6 worm cellular contexts compared by ENCODE assay signal in the genomic region with DNA sequence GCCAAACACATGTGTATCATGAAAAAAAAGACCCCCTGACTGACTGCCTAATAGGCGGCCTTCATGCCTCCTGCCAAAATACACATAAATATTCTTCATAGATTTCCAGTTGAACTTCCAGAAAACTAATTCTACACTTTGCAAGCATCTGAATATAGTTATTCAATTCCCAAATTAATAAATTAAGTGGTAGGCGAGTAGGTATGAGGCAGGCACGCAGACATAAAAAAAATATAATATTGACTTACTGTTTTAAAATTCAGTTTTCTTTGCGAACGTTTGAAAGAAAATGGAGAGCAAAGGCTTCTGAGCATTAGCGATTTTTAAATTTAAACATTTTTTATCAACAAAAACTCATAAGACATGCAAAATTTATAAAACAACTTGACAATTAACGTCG.
A peak's percentile ranks its signal among the peaks of the same experiment; 100 is the strongest.
TF ChIP-seq lines count a peak whose summit lies in the region.

No protein-coding gene starts in this region.

TF ChIP-seq in whole organism, L1 larva, 84 proteins besides CTCF, POLR2A, EP300 and RAD21:
- TF ChIP-seq snpc-4 (tag; optimal IDR thresholded peaks at IDR 0.05; lab: Kevin White, UChicago) = no peak
- peak; percentile 46 for TF ChIP-seq elt-2 (tag; optimal IDR thresholded peaks at IDR 0.05; lab: Kevin White, UChicago)
- TF ChIP-seq nhr-28 (tag; optimal IDR thresholded peaks at IDR 0.05; lab: Kevin White, UChicago) = no peak
- TF ChIP-seq lin-13 (GFP tag; optimal IDR thresholded peaks at IDR 0.05; lab: Kevin White, UChicago) = no peak
- TF ChIP-seq nhr-11 (tag; optimal IDR thresholded peaks at IDR 0.05; lab: Kevin White, UChicago) = no peak
- no peak for TF ChIP-seq mep-1 (tag; optimal IDR thresholded peaks at IDR 0.05; lab: Kevin White, UChicago)
- no peak for TF ChIP-seq vab-15 (tag; optimal IDR thresholded peaks at IDR 0.05; lab: Kevin White, UChicago)

TF ChIP-seq in whole organism, L2 larva, 48 proteins besides CTCF, POLR2A, EP300 and RAD21:
- TF ChIP-seq egl-27 (tag; optimal IDR thresholded peaks at IDR 0.05; lab: Kevin White, UChicago) (no peak), gmeb-1 (tag; optimal IDR thresholded peaks at IDR 0.05; lab: Kevin White, UChicago) (peak; percentile 41), R02D3.7 (tag; optimal IDR thresholded peaks at IDR 0.05; lab: Kevin White, UChicago) (no peak), sma-9 (GFP tag; optimal IDR thresholded peaks at IDR 0.05; lab: Kevin White, UChicago) (no peak), sma-9 (tag; optimal IDR thresholded peaks at IDR 0.05; lab: Kevin White, UChicago) (no peak), ama-1 (optimal IDR thresholded peaks at IDR 0.05; lab: Kevin White, UChicago) (peak; percentile 33), lin-13 (GFP tag; optimal IDR thresholded peaks at IDR 0.05; lab: Kevin White, UChicago) (peak; percentile 44), crh-2 (tag; optimal IDR thresholded peaks at IDR 0.05; lab: Kevin White, UChicago) (peak; percentile 67), nhr-25 (tag; optimal IDR thresholded peaks at IDR 0.05; lab: Kevin White, UChicago) (no peak)

TF ChIP-seq in whole organism, L3 larva, 47 proteins besides CTCF, POLR2A, EP300 and RAD21:
- TF ChIP-seq elt-2 (tag; optimal IDR thresholded peaks at IDR 0.05; lab: Kevin White, UChicago) (peak; percentile 27), unc-62 (GFP tag; optimal IDR thresholded peaks at IDR 0.05; lab: Kevin White, UChicago) (no peak), jun-1 (tag; optimal IDR thresholded peaks at IDR 0.05; lab: Kevin White, UChicago) (peak; percentile 45), ceh-28 (tag; optimal IDR thresholded peaks at IDR 0.05; lab: Kevin White, UChicago) (peak; percentile 8), nhr-67 (tag; optimal IDR thresholded peaks at IDR 0.05; lab: Kevin White, UChicago) (no peak)

TF ChIP-seq in whole organism, L4 larva, 104 proteins besides CTCF, POLR2A, EP300 and RAD21 (continues in another document):
- TF ChIP-seq zfp-3 (GFP tag; conservative IDR thresholded peaks at IDR 0.05; lab: Robert Waterston, UW) (peak; percentile 77), lin-38 (GFP tag; IDR thresholded peaks at IDR 0.05; lab: Robert Waterston, UW) (peak; percentile 19; the same call in 1 of the 2 replicates), rbr-2 (tag; optimal IDR thresholded peaks at IDR 0.05; lab: Kevin White, UChicago) (no peak), hlh-11 (tag; optimal IDR thresholded peaks at IDR 0.05; lab: Kevin White, UChicago) (peak; percentile 14), Y105C5A.15 (GFP tag; IDR thresholded peaks at IDR 0.05; lab: Robert Waterston, UW) (no peak), lin-1 (GFP tag; IDR thresholded peaks at IDR 0.05; lab: Robert Waterston, UW) (peak; percentile 30; the same call in 1 of the 2 replicates), aha-1 (tag; lab: Kevin White, UChicago) (no peak), dve-1 (tag; optimal IDR thresholded peaks at IDR 0.05; lab: Kevin White, UChicago; ENCODE audit: insufficient read depth) (peak; percentile 30), lin-15B (tag; optimal IDR thresholded peaks at IDR 0.05; lab: Kevin White, UChicago) (peak; percentile 14), ces-1 (GFP tag; optimal IDR thresholded peaks at IDR 0.05; lab: Kevin White, UChicago) (no peak), vab-7 (GFP tag; IDR thresholded peaks at IDR 0.05; lab: Robert Waterston, UW) (no peak), nhr-77 (tag; optimal IDR thresholded peaks at IDR 0.05; lab: Kevin White, UChicago) (peak; percentile 69), mep-1 (tag; optimal IDR thresholded peaks at IDR 0.05; lab: Kevin White, UChicago) (peak; percentile 31), skn-1 (tag; optimal IDR thresholded peaks at IDR 0.05; lab: Kevin White, UChicago) (no peak), lin-13 (GFP tag; optimal IDR thresholded peaks at IDR 0.05; lab: Kevin White, UChicago) (no peak), ZK337.2 (GFP tag; IDR thresholded peaks at IDR 0.05; lab: Robert Waterston, UW) (no peak), D1046.2 (GFP tag; IDR thresholded peaks at IDR 0.05; lab: Robert Waterston, UW) (no peak), mes-2 (tag; optimal IDR thresholded peaks at IDR 0.05; lab: Kevin White, UChicago; ENCODE audit: poor library complexity, severe bottlenecking) (no peak), egl-27 (tag; optimal IDR thresholded peaks at IDR 0.05; lab: Kevin White, UChicago) (no peak), dmd-6 (GFP tag; IDR thresholded peaks at IDR 0.05; lab: Robert Waterston, UW) (peak; percentile 35; the same call in 1 of the 2 replicates), gei-8 (GFP tag; optimal IDR thresholded peaks at IDR 0.05; lab: Kevin White, UChicago) (peak; percentile 21), fos-1 (tag; optimal IDR thresholded peaks at IDR 0.05; lab: Kevin White, UChicago) (no peak)

TF ChIP-seq in whole organism, mixed stage, embryonic, 35 proteins besides CTCF, POLR2A, EP300 and RAD21:
- TF ChIP-seq flh-1 (GFP tag; optimal IDR thresholded peaks at IDR 0.05; lab: Kevin White, UChicago) (no peak), blmp-1 (tag; optimal IDR thresholded peaks at IDR 0.05; lab: Kevin White, UChicago) (no peak), sem-2 (GFP tag; optimal IDR thresholded peaks at IDR 0.05; lab: Kevin White, UChicago) (no peak), sptf-1 (tag; optimal IDR thresholded peaks at IDR 0.05; lab: Kevin White, UChicago) (peak; percentile 0), nhr-76 (tag; optimal IDR thresholded peaks at IDR 0.05; lab: Kevin White, UChicago) (no peak), nhr-2 (tag; optimal IDR thresholded peaks at IDR 0.05; lab: Kevin White, UChicago) (no peak)

TF ChIP-seq in whole organism, young adult, 124 proteins besides CTCF, POLR2A, EP300 and RAD21:
- no peak for TF ChIP-seq him-1 (tag; optimal IDR thresholded peaks at IDR 0.05; lab: Kevin White, UChicago)
- TF ChIP-seq athp-1 (tag; optimal IDR thresholded peaks at IDR 0.05; lab: Kevin White, UChicago) = no peak
- no peak for TF ChIP-seq F39B2.1 (GFP tag; IDR thresholded peaks at IDR 0.05; lab: Robert Waterston, UW)
- TF ChIP-seq nhr-90 (tag; optimal IDR thresholded peaks at IDR 0.05; lab: Kevin White, UChicago) = peak; percentile 26
- TF ChIP-seq Y95B8A.8 (GFP tag; IDR thresholded peaks at IDR 0.05; lab: Robert Waterston, UW) = no peak
- no peak for TF ChIP-seq die-1 (tag; optimal IDR thresholded peaks at IDR 0.05; lab: Kevin White, UChicago)
- TF ChIP-seq nhr-80 (tag; optimal IDR thresholded peaks at IDR 0.05; lab: Kevin White, UChicago) = peak; percentile 6
- no peak for TF ChIP-seq F37B4.10 (GFP tag; IDR thresholded peaks at IDR 0.05; lab: Robert Waterston, UW)
- TF ChIP-seq egl-44 (GFP tag; IDR thresholded peaks at IDR 0.05; lab: Robert Waterston, UW) = 0 out of 2 replicates have a peak, but pooled peaks have one; percentile 24
- 0 out of 2 replicates have a peak, but pooled peaks have one; percentile 7 for TF ChIP-seq Y56A3A.18 (GFP tag; IDR thresholded peaks at IDR 0.05; lab: Robert Waterston, UW)
- TF ChIP-seq ets-4 (GFP tag; optimal IDR thresholded peaks at IDR 0.05; lab: Kevin White, UChicago) = no peak
- TF ChIP-seq xnd-1 (tag; optimal IDR thresholded peaks at IDR 0.05; lab: Kevin White, UChicago) = no peak
- TF ChIP-seq cebp-2 (GFP tag; IDR thresholded peaks at IDR 0.05; lab: Robert Waterston, UW) = 0 out of 2 replicates have a peak, but pooled peaks have one; percentile 30
- peak; percentile 14 for TF ChIP-seq madf-10 (tag; optimal IDR thresholded peaks at IDR 0.05; lab: Kevin White, UChicago)
- peak; percentile 10 for TF ChIP-seq atf-7 (tag; optimal IDR thresholded peaks at IDR 0.05; lab: Kevin White, UChicago)
- no peak for TF ChIP-seq snpc-4 (GFP tag; optimal IDR thresholded peaks at IDR 0.05; lab: Kevin White, UChicago)
- no peak for TF ChIP-seq snpc-4 (tag; optimal IDR thresholded peaks at IDR 0.05; lab: Kevin White, UChicago)
- no peak for TF ChIP-seq nfya-1 (tag; optimal IDR thresholded peaks at IDR 0.05; lab: Kevin White, UChicago; ENCODE audit: borderline replicate concordance, insufficient read depth)
- TF ChIP-seq lsl-1 (GFP tag; optimal IDR thresholded peaks at IDR 0.05; lab: Kevin White, UChicago) = no peak
- no peak for TF ChIP-seq madf-3 (GFP tag; IDR thresholded peaks at IDR 0.05; lab: Robert Waterston, UW)
- TF ChIP-seq K12H6.12 (tag; optimal IDR thresholded peaks at IDR 0.05; lab: Kevin White, UChicago) = no peak
- no peak for TF ChIP-seq ceh-91 (GFP tag; IDR thresholded peaks at IDR 0.05; lab: Robert Waterston, UW)
- peak in 1 of 2 experiments; percentile 48 for TF ChIP-seq let-607 (tag; optimal IDR thresholded peaks at IDR 0.05; lab: Kevin White, UChicago)
- TF ChIP-seq tbp1 (GFP tag; optimal IDR thresholded peaks at IDR 0.05; lab: Kevin White, UChicago) = no peak
- no peak for TF ChIP-seq ccch-3 (GFP tag; optimal IDR thresholded peaks at IDR 0.05; lab: Kevin White, UChicago)
- 0 out of 2 replicates have a peak, but pooled peaks have one; percentile 32 for TF ChIP-seq nfyb-1 (GFP tag; IDR thresholded peaks at IDR 0.05; lab: Robert Waterston, UW)
- no peak for TF ChIP-seq F10E7.11 (tag; optimal IDR thresholded peaks at IDR 0.05; lab: Kevin White, UChicago)
- TF ChIP-seq ceh-40 (GFP tag; IDR thresholded peaks at IDR 0.05; lab: Robert Waterston, UW) = no peak
- 0 out of 2 replicates have a peak, but pooled peaks have one; percentile 26 for TF ChIP-seq Y53G8AR.9 (GFP tag; conservative IDR thresholded peaks at IDR 0.05; lab: Robert Waterston, UW)
- TF ChIP-seq attf-3 (GFP tag; conservative IDR thresholded peaks at IDR 0.05; lab: Robert Waterston, UW) = no peak
- no peak for TF ChIP-seq snpc-1.1 (tag; optimal IDR thresholded peaks at IDR 0.05; lab: Kevin White, UChicago; ENCODE audit: insufficient read depth)
- no peak for TF ChIP-seq C06A6.2 (GFP tag; conservative IDR thresholded peaks at IDR 0.05; lab: Robert Waterston, UW)
- peak; percentile 22; the same call in 1 of the 2 replicates for TF ChIP-seq dox-1 (GFP tag; IDR thresholded peaks at IDR 0.05; lab: Robert Waterston, UW)
